Worm (Caenorhabditis elegans) whole organism, young adult: ENCODE data around the gene ugt-67.

Source experiments
- F49E8.2 ChIP-seq: sonication (generic microtip); optimal IDR thresholded peaks from 3 replicates; lab custom pipeline; 2017; ENCODE audit warnings: missing genetic modification characterization, mild to moderate bottlenecking, missing compliant biosample characterization, antibody characterized with exemption, moderate library complexity; ENCODE audit not compliant: insufficient read depth
- lag-1 ChIP-seq: fragments of 200-800 bp; sonication (Bioruptor generic); IDR thresholded peaks from 2 replicates; pipeline ENCODE4 v1.3.6; 2022; ENCODE audit warnings: missing genetic modification reagents, missing genetic modification characterization, missing compliant biosample characterization
- let-526 ChIP-seq: fragments of 200-800 bp; sonication (Bioruptor generic); IDR thresholded peaks from 2 replicates; pipeline ENCODE4 v1.3.6; 2022; ENCODE audit warnings: missing genetic modification reagents, missing genetic modification characterization, missing compliant biosample characterization
- madf-10 ChIP-seq: sonication (generic microtip); optimal IDR thresholded peaks from 2 replicates; lab custom pipeline; 2016; ENCODE audit warnings: mild to moderate bottlenecking, missing genetic modification characterization, missing compliant biosample characterization
- mxl-1 ChIP-seq: sonication (generic microtip); optimal IDR thresholded peaks from 2 replicates; lab custom pipeline; 2016; ENCODE audit warnings: missing genetic modification characterization, missing compliant biosample characterization
- nhr-120 ChIP-seq: fragments of 200-800 bp; sonication (Bioruptor generic); IDR thresholded peaks from 2 replicates; pipeline ENCODE4 v1.3.6; 2022; ENCODE audit warnings: missing genetic modification characterization, missing compliant biosample characterization
- snpc-4 ChIP-seq, 5 experiments: fragments of 150-350 bp in 1 of 5; sonication (generic microtip) in 4 of 5; optimal IDR thresholded peaks; 2 replicates each; lab custom pipeline; 2014 to 2018; ENCODE audit warnings: missing genetic modification characterization in 5 of 5, missing biosample characterization in 3 of 5, antibody characterized with exemption in 2 of 5, mild to moderate bottlenecking in 2 of 5, missing compliant biosample characterization in 2 of 5, missing genotype in 2 of 5, moderate library complexity in 2 of 5, missing genetic modification reagents in 1 of 5
- unc-62 ChIP-seq: fragments of 150-350 bp; optimal IDR thresholded peaks from 2 replicates; lab custom pipeline; 2014; ENCODE audit warnings: missing biosample characterization, missing genetic modification reagents, missing genetic modification characterization

DNA sequence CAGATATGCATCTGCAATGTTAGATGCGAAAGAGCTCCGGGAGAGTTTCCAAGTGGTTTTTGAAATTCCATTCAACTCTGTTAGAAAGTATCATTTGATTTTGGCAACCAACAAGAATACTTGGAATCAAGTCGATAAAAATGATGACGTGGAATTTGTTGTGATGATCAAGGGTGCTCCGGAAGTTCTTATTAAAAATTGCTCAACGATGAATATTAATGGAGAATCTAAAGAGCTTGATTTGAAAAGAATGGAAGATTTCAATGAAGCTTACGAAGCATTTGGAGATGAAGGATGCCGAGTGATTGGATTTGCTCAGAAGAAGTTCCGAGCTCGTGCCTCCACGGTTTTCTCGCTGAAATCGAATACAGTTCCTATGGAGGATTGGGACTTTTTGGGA, 36.2 kb downstream of the ugt-67 start:
- TF ChIP-seq let-526 (no peak), nhr-120 (GFP tag; lab: Robert Waterston, UW) (no peak), mxl-1 (tag; lab: Kevin White, UChicago) (no peak), madf-10 (tag; lab: Kevin White, UChicago) (no peak), snpc-4 (GFP tag; optimal IDR thresholded peaks at IDR 0.05; lab: Kevin White, UChicago) (no peak), snpc-4 (tag; optimal IDR thresholded peaks at IDR 0.05; lab: Kevin White, UChicago) (no peak), unc-62 (no peak), lag-1 (GFP tag; lab: Robert Waterston, UW) (no peak), F49E8.2 (tag; lab: Kevin White, UChicago) (no peak)
